Worm (Caenorhabditis elegans): ENCODE data around the gene nas-12.

nas-12 gene

DNA sequence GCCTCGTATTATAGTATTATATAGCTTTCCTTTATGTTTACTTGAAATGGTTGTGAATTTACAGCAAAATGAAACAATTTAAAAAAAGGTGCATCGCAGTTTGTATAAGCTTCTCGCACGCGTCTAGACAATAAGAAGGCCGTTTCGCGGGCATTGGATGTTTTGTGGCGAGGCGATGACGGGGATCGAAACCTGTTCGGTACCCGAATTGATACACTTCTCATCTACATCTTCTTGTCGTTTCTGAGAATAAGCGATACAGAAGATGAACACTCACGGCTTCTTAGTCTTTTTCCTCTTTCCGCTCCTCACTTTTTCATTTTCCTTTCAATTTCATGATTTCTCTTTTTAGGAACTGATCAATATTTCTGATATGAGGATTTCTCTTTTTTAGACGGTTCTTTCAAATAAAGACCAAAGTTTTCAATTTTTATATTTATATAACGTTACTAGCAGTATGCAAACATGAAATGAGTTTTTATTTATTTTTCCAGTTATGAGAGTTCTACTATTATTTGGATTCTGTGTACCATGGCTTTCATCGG lies 21.9 kb downstream of the nas-12 start, which contains the start of gene F01G10.10 (continued):
- TF ChIP-seq cebp-1 (GFP tag; IDR thresholded peaks at IDR 0.05) (no peak), cebp-1 (tag; optimal IDR thresholded peaks at IDR 0.05) (peak; percentile 8), F37B4.10 (GFP tag; IDR thresholded peaks at IDR 0.05) (0 out of 2 replicates have a peak, but pooled peaks have one; percentile 43), madf-3 (GFP tag; IDR thresholded peaks at IDR 0.05) (peak; percentile 82; the same call in 1 of the 2 replicates), let-607 (tag; optimal IDR thresholded peaks at IDR 0.05) (peak in 1 of 2 experiments; percentile 26), hsf-1 (GFP tag; IDR thresholded peaks at IDR 0.05) (0 out of 2 replicates have a peak, but pooled peaks have one; percentile 63), dpl-1 (GFP tag; optimal IDR thresholded peaks at IDR 0.05) (no peak), egrh-3 (GFP tag; IDR thresholded peaks at IDR 0.05) (no peak), ztf-26 (tag; optimal IDR thresholded peaks at IDR 0.05) (peak; percentile 7), rpc-1 (optimal IDR thresholded peaks at IDR 0.05) (no peak), rpc-1 (tag; optimal IDR thresholded peaks at IDR 0.05) (no peak), attf-6 (GFP tag; IDR thresholded peaks at IDR 0.05) (peak; percentile 48; the same call in 1 of the 2 replicates), attf-5 (GFP tag; optimal IDR thresholded peaks at IDR 0.05) (peak; percentile 3), D2030.7 (GFP tag; IDR thresholded peaks at IDR 0.05) (peak; percentile 43), mcd-1 (GFP tag; IDR thresholded peaks at IDR 0.05) (no peak), nfya-1 (tag; optimal IDR thresholded peaks at IDR 0.05; ENCODE audit: borderline replicate concordance, insufficient read depth) (no peak), Y79H2A.3 (GFP tag; conservative IDR thresholded peaks at IDR 0.05) (peak; percentile 61; the same call in 1 of the 2 replicates), aptf-2 (GFP tag; conservative IDR thresholded peaks at IDR 0.05) (no peak), B0336.3 (GFP tag; IDR thresholded peaks at IDR 0.05) (peak; percentile 86), efl-1 (GFP tag; optimal IDR thresholded peaks at IDR 0.05) (peak; percentile 53), C06A6.2 (GFP tag; conservative IDR thresholded peaks at IDR 0.05) (no peak), F33H1.4 (GFP tag; IDR thresholded peaks at IDR 0.05) (peak; percentile 25; the same call in 1 of the 2 replicates), ztf-22 (GFP tag; optimal IDR thresholded peaks at IDR 0.05) (peak; percentile 17), lsl-1 (GFP tag; optimal IDR thresholded peaks at IDR 0.05) (no peak), nhr-90 (tag; optimal IDR thresholded peaks at IDR 0.05) (peak; percentile 8), akir-1 (GFP tag; optimal IDR thresholded peaks at IDR 0.05) (no peak), ztf-25 (GFP tag; IDR thresholded peaks at IDR 0.05) (0 out of 2 replicates have a peak, but pooled peaks have one; percentile 64), Y56A3A.18 (GFP tag; IDR thresholded peaks at IDR 0.05) (no peak), lin-54 (GFP tag; optimal IDR thresholded peaks at IDR 0.05) (peak; percentile 30), ztf-28 (GFP tag; IDR thresholded peaks at IDR 0.05) (no peak), tbp1 (GFP tag; optimal IDR thresholded peaks at IDR 0.05) (peak; percentile 1), Y53G8AR.9 (GFP tag; conservative IDR thresholded peaks at IDR 0.05) (peak; percentile 54; the same call in 1 of the 2 replicates), hmg-1.2 (GFP tag; IDR thresholded peaks at IDR 0.05) (peak; percentile 47), snpc-4 (GFP tag; optimal IDR thresholded peaks at IDR 0.05) (no peak), snpc-4 (tag; optimal IDR thresholded peaks at IDR 0.05) (peak in 2 of 4 experiments; percentile 19 to 39), rcor-1 (GFP tag; IDR thresholded peaks at IDR 0.05) (peak; percentile 49), ceh-91 (GFP tag; IDR thresholded peaks at IDR 0.05) (peak; percentile 69; the same call in 1 of the 2 replicates)

DNA sequence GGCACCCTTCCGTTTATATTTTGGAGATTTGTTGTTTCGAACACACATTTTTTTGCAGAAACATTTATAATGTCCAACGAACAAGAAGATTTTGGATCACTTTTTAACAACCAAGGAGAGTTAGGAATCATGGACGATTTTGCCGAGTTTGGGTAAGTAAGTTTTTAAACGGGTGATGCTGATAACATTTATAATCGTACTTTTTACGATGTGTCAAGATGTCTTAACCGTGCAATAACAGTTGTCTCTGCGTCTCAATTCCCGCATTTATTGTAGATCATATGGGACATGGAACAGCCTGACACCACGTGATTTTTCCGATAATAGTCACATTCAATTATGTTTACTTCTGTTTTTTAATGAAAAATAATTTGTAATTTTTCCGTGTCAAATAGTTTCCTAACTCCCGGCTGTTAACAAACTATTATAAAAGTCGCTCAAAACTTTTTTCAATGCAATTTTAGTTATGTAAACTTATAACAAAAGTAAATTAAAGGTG lies 26.8 kb downstream of the nas-12 start, which contains the start of gene daf-14:
Gene daf-14, plus strand, starts transcription at position 51 of the 499 bp plus-strand sequence.
- TF ChIP-seq ekl-4 (GFP tag; IDR thresholded peaks at IDR 0.05) = no peak
- no peak for TF ChIP-seq cebp-1 (GFP tag; IDR thresholded peaks at IDR 0.05)
- peak; percentile 22 for TF ChIP-seq cebp-1 (tag; optimal IDR thresholded peaks at IDR 0.05)
- TF ChIP-seq nhr-80 (tag; optimal IDR thresholded peaks at IDR 0.05) = peak; percentile 20
- TF ChIP-seq ztf-26 (tag; optimal IDR thresholded peaks at IDR 0.05) = peak; percentile 43

Measured in whole organism, young adult.